Worm (Caenorhabditis elegans) whole organism, L1 larva: ENCODE data around the gene C53D6.8.

Source experiments
- C04F5.9 ChIP-seq: sonication (generic microtip); optimal IDR thresholded peaks from 2 replicates; lab custom pipeline; 2016; ENCODE audit warnings: missing genetic modification characterization, missing compliant biosample characterization
- F16B12.6 ChIP-seq: fragments of 150-350 bp; optimal IDR thresholded peaks from 2 replicates; lab custom pipeline; 2014; ENCODE audit warnings: missing biosample characterization, missing genetic modification characterization
- Y116A8C.19 ChIP-seq: sonication (generic microtip); optimal IDR thresholded peaks from 2 replicates; lab custom pipeline; 2016; ENCODE audit warnings: missing compliant biosample characterization, missing genetic modification characterization, borderline replicate concordance
- aly-2 ChIP-seq: fragments of 150-350 bp; optimal IDR thresholded peaks from 2 replicates; lab custom pipeline; 2014; ENCODE audit warnings: missing biosample characterization, missing genetic modification characterization
- blmp-1 ChIP-seq: fragments of 150-350 bp; optimal IDR thresholded peaks from 2 replicates; lab custom pipeline; 2014; ENCODE audit warnings: missing biosample characterization, missing genetic modification characterization
- dpl-1 ChIP-seq, 3 experiments: fragments of 150-350 bp in 2 of 3; sonication (generic microtip) in 1 of 3; optimal IDR thresholded peaks; 2 replicates each; lab custom pipeline; 2014 to 2017; ENCODE audit warnings: missing biosample characterization in 3 of 3, missing genetic modification characterization in 3 of 3, missing genetic modification reagents in 3 of 3
- efl-1 ChIP-seq, 4 experiments: fragments of 150-350 bp; optimal IDR thresholded peaks in 3 of 4; peaks in 1 of 4; 1 replicate in 1 of 4; 2 replicates in 3 of 4; lab custom pipeline; 2014; ENCODE audit warnings: missing biosample characterization in 2 of 4, missing genetic modification characterization in 2 of 4, missing genetic modification reagents in 2 of 4
- egl-27 ChIP-seq, 2 experiments: fragments of 150-350 bp in 1 of 2; sonication (generic microtip); optimal IDR thresholded peaks; 3 replicates each; lab custom pipeline; 2017 to 2018; ENCODE audit warnings: missing biosample characterization in 2 of 2, missing genetic modification characterization in 2 of 2, missing genetic modification reagents in 2 of 2
- elt-2 ChIP-seq: sonication (generic microtip); optimal IDR thresholded peaks from 2 replicates; lab custom pipeline; 2016; ENCODE audit warnings: missing genetic modification characterization, mild to moderate bottlenecking, inconsistent platforms, missing compliant biosample characterization, missing genetic modification reagents
- fkh-10 ChIP-seq: sonication (generic microtip); optimal IDR thresholded peaks from 2 replicates; lab custom pipeline; 2017; ENCODE audit warnings: missing biosample characterization, missing genetic modification reagents, missing genetic modification characterization
- fkh-4 ChIP-seq: sonication (generic microtip); optimal IDR thresholded peaks from 2 replicates; lab custom pipeline; 2016; ENCODE audit warnings: missing compliant biosample characterization, missing genetic modification characterization, borderline replicate concordance
- fos-1 ChIP-seq: fragments of 150-350 bp; optimal IDR thresholded peaks from 2 replicates; lab custom pipeline; 2014; ENCODE audit warnings: missing biosample characterization, missing genetic modification characterization
- grh-1 ChIP-seq: fragments of 200-800 bp; sonication (Bioruptor generic); IDR thresholded peaks from 2 replicates; pipeline ENCODE4 v1.3.6; 2022; ENCODE audit warnings: missing genetic modification reagents, missing genetic modification characterization, missing compliant biosample characterization
- hpl-2 ChIP-seq: fragments of 150-350 bp; optimal IDR thresholded peaks from 2 replicates; lab custom pipeline; 2014; ENCODE audit warnings: missing biosample characterization, missing genetic modification reagents, missing genetic modification characterization
- lin-14 ChIP-seq: fragments of 200-800 bp; sonication (Bioruptor generic); optimal IDR thresholded peaks from 2 replicates; lab custom pipeline; 2018; ENCODE audit warnings: mild to moderate bottlenecking, missing genetic modification characterization, moderate library complexity, missing compliant biosample characterization
- lin-15B ChIP-seq: fragments of 150-350 bp; sonication (generic microtip); optimal IDR thresholded peaks from 3 replicates; lab custom pipeline; 2014; ENCODE audit warnings: missing biosample characterization, missing genetic modification characterization
- lin-35 ChIP-seq, 2 experiments: fragments of 150-350 bp; optimal IDR thresholded peaks; 2 replicates each; lab custom pipeline; 2014; ENCODE audit warnings: missing biosample characterization in 2 of 2, missing genetic modification characterization in 2 of 2, missing genetic modification reagents in 2 of 2
- mep-1 ChIP-seq: fragments of 150-350 bp; optimal IDR thresholded peaks from 2 replicates; lab custom pipeline; 2014; ENCODE audit warnings: missing biosample characterization, missing genetic modification characterization
- nhr-20 ChIP-seq: sonication (generic microtip); optimal IDR thresholded peaks from 2 replicates; lab custom pipeline; 2016; ENCODE audit warnings: mild to moderate bottlenecking, missing genetic modification characterization, missing compliant biosample characterization
- nhr-76 ChIP-seq: sonication (generic microtip); optimal IDR thresholded peaks from 2 replicates; lab custom pipeline; 2017; ENCODE audit warnings: missing biosample characterization, missing genetic modification characterization
- nhr-77 ChIP-seq: fragments of 150-350 bp; optimal IDR thresholded peaks from 2 replicates; lab custom pipeline; 2014; ENCODE audit warnings: missing biosample characterization, missing genetic modification characterization
- nhr-85 ChIP-seq: sonication (generic microtip); peaks from one replicate; lab custom pipeline; 2016; ENCODE audit warnings: missing genetic modification characterization, inconsistent platforms, missing compliant biosample characterization
- nhr-90 ChIP-seq: sonication (generic microtip); optimal IDR thresholded peaks from 2 replicates; lab custom pipeline; 2016; ENCODE audit warnings: mild to moderate bottlenecking, missing genetic modification characterization, missing compliant biosample characterization; ENCODE audit not compliant: poor library complexity
- pag-3 ChIP-seq: sonication (generic microtip); optimal IDR thresholded peaks from 2 replicates; lab custom pipeline; 2017; ENCODE audit warnings: missing genetic modification characterization, mild to moderate bottlenecking, missing compliant biosample characterization, antibody characterized with exemption, borderline replicate concordance; ENCODE audit not compliant: insufficient read depth
- rnt-1 ChIP-seq: sonication (generic microtip); optimal IDR thresholded peaks from 2 replicates; lab custom pipeline; 2016; ENCODE audit warnings: mild to moderate bottlenecking, missing genetic modification characterization, moderate library complexity, missing compliant biosample characterization
- snpc-4 ChIP-seq: fragments of 150-350 bp; optimal IDR thresholded peaks from 2 replicates; lab custom pipeline; 2014; ENCODE audit warnings: missing biosample characterization, missing genetic modification characterization
- sup-37 ChIP-seq: fragments of 200-800 bp; sonication (Bioruptor generic); optimal IDR thresholded peaks from 2 replicates; lab custom pipeline; 2018; ENCODE audit warnings: mild to moderate bottlenecking, missing genetic modification characterization, missing compliant biosample characterization
- swsn-7 ChIP-seq: sonication (generic microtip); optimal IDR thresholded peaks from 2 replicates; lab custom pipeline; 2016; ENCODE audit warnings: missing genetic modification characterization, missing compliant biosample characterization
- tbx-2 ChIP-seq: sonication (generic microtip); optimal IDR thresholded peaks from 2 replicates; lab custom pipeline; 2016; ENCODE audit warnings: missing genetic modification characterization, missing compliant biosample characterization
- tlp-1 ChIP-seq: fragments of 150-350 bp; optimal IDR thresholded peaks from 2 replicates; lab custom pipeline; 2014; ENCODE audit warnings: missing biosample characterization, missing genetic modification characterization
- unc-30 ChIP-seq: sonication (generic microtip); optimal IDR thresholded peaks from 2 replicates; lab custom pipeline; 2017; ENCODE audit warnings: missing biosample characterization, missing genetic modification characterization
- unc-98 ChIP-seq: fragments of 200-800 bp; sonication (Bioruptor generic); IDR thresholded peaks from 2 replicates; pipeline ENCODE4 v1.3.6; 2022; ENCODE audit warnings: missing genetic modification characterization, missing compliant biosample characterization
- vab-15 ChIP-seq: sonication (generic microtip); optimal IDR thresholded peaks from 2 replicates; lab custom pipeline; 2017; ENCODE audit warnings: missing genotype, mild to moderate bottlenecking, missing genetic modification characterization, missing compliant biosample characterization
- xbp-1 ChIP-seq: sonication (generic microtip); optimal IDR thresholded peaks from 2 replicates; lab custom pipeline; 2016; ENCODE audit warnings: missing genetic modification characterization, missing compliant biosample characterization

The C53D6.8 gene

ce11 chrIV:9037063-9037462 is 34.5 kb upstream of the C53D6.8 start, which contains the start of gene C53D6.7:
TSS of gene C53D6.7 (minus strand) at chrIV:9037163.
- no peak for TF ChIP-seq swsn-7

ce11 chrIV:9034340-9034739 is 31.8 kb upstream of the C53D6.8 start, which contains the start of gene C53D6.10:
TSS of gene C53D6.10 (minus strand) at chrIV:9034440.
- no peak for TF ChIP-seq snpc-4 (tag; lab: Kevin White, UChicago)
- no peak for TF ChIP-seq aly-2 (tag; lab: Kevin White, UChicago)
- no peak for TF ChIP-seq pag-3
- TF ChIP-seq C04F5.9 (tag; lab: Kevin White, UChicago): no peak
- TF ChIP-seq fkh-4: no peak
- TF ChIP-seq tlp-1 (tag; lab: Kevin White, UChicago): no peak
- no peak for TF ChIP-seq nhr-90 (tag; lab: Kevin White, UChicago)
- TF ChIP-seq grh-1 (GFP tag; lab: Robert Waterston, UW): no peak
- TF ChIP-seq nhr-76 (tag; lab: Kevin White, UChicago): no peak
- TF ChIP-seq elt-2: no peak

- TF ChIP-seq blmp-1 (tag; lab: Kevin White, UChicago) (peak; percentile 71), sup-37 (no peak), mep-1 (tag; lab: Kevin White, UChicago) (peak; percentile 50), dpl-1 (GFP tag; optimal IDR thresholded peaks at IDR 0.05; lab: Kevin White, UChicago) (peak in 1 of 3 experiments; percentile 2), unc-98 (GFP tag; lab: Robert Waterston, UW) (no peak), nhr-77 (no peak), nhr-20 (no peak), grh-1 (GFP tag; lab: Robert Waterston, UW) (no peak), efl-1 (optimal IDR thresholded peaks at IDR 0.05; lab: Kevin White, UChicago) (peak; percentile 5 to 17), efl-1 (GFP tag; optimal IDR thresholded peaks at IDR 0.05 in 1 of 2; lab: Kevin White, UChicago) (no peak), elt-2 (no peak), F16B12.6 (tag; lab: Kevin White, UChicago) (peak; percentile 4), tbx-2 (tag; lab: Kevin White, UChicago) (no peak), vab-15 (tag; lab: Kevin White, UChicago) (no peak), rnt-1 (tag; lab: Kevin White, UChicago) (no peak)
Observed at ce11 chrIV:9032550-9032949, 30.0 kb upstream of the C53D6.8 start, which contains the start of gene C53D6.6. TSS of gene C53D6.6 (minus strand) at chrIV:9032667.

DNA sequence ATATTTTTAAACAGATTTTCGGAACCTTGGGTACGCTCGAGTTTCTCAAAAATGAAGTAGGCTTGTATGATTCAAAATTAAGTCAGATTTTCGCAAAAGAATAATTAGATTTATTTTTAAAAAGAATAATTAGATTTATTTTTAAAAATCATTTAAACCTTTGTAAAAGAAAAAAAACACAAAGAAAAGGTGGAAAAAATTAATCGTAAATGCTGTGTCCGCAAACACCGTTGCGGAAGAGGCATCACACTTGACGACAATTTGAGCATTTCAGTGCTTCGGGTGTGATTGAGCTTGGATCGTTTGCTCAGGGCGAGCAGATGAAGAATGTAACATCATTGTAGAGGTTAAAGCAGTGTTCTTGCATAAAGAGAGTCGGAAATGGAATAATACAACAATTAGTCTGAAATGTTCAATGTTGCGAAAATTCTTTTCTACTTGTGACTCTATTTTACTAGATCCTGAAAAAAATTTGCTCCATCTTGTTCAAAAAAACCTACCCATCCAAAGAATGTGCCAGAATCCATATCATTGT is 18.8 kb upstream of the C53D6.8 start:
- TF ChIP-seq xbp-1 (tag; lab: Kevin White, UChicago) (peak; percentile 3), swsn-7 (peak; percentile 10), fos-1 (tag; lab: Kevin White, UChicago) (no peak), tlp-1 (tag; lab: Kevin White, UChicago) (no peak), egl-27 (tag; optimal IDR thresholded peaks at IDR 0.05; lab: Kevin White, UChicago) (no peak), lin-14 (no peak), fkh-10 (GFP tag; lab: Kevin White, UChicago) (no peak), dpl-1 (GFP tag; optimal IDR thresholded peaks at IDR 0.05; lab: Kevin White, UChicago) (peak in 2 of 3 experiments; percentile 16 to 49), C04F5.9 (tag; lab: Kevin White, UChicago) (no peak), lin-15B (tag; lab: Kevin White, UChicago) (no peak), F16B12.6 (tag; lab: Kevin White, UChicago) (peak; percentile 85), efl-1 (optimal IDR thresholded peaks at IDR 0.05; lab: Kevin White, UChicago) (peak; percentile 40 to 51), efl-1 (GFP tag; optimal IDR thresholded peaks at IDR 0.05 in 1 of 2; lab: Kevin White, UChicago) (peak; percentile 44 to 58), unc-30 (tag; lab: Kevin White, UChicago) (no peak), lin-35 (GFP tag; optimal IDR thresholded peaks at IDR 0.05; lab: Kevin White, UChicago) (peak in 1 of 2 experiments; percentile 3), Y116A8C.19 (tag; lab: Kevin White, UChicago) (no peak), rnt-1 (tag; lab: Kevin White, UChicago) (peak; percentile 24), mep-1 (tag; lab: Kevin White, UChicago) (peak; percentile 61), hpl-2 (GFP tag; lab: Kevin White, UChicago) (no peak), nhr-85 (tag; lab: Kevin White, UChicago) (peak; percentile 66)
